Fruit fly (Drosophila melanogaster): ENCODE data around the gene papi.

Gene papi

DNA sequence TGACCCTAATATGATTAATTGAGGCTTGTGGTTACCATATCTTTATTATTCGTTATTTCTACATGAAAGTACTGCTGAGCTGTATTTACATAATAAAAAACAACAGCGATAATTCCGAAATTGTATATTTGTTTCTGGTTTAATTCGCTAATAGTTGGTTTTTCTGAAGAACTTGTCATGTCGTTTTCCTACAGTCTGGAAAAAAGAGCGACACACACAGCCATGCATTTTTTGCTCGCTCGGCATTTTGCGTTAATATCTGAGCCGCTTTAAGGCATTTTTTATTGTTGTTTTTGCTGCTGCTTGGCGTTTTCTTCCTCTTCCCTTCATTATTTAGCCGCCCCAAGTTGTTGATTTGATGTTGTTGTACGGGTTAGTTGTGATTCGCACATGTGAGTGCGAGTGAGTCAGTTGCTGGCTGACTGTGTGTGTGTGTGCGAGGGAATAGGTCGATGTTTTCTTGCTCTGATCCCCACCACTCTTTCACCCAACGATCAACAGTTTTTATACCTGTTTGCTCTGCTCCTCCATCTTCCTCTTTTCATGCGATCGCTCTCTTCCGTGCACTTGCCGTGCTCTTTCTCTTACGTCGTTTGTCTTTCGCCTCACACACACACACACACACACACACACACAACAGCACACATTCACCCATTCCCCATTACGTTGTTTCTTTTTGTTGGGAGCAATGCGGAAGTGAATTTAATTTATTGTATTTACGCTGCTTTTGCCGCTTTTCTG, 45.3 kb upstream of the papi start:
- TF ChIP-seq fd96Ca (GFP tag; IDR thresholded peaks at IDR 0.05) (0 out of 3 replicates have a peak, but pooled peaks have one; percentile 26), CG8301 (tag; optimal IDR thresholded peaks at IDR 0.05) (no peak), gl (tag; optimal IDR thresholded peaks at IDR 0.05) (no peak), CG15710 (tag; optimal IDR thresholded peaks at IDR 0.05) (peak; percentile 35), Ets98B (GFP tag; IDR thresholded peaks at IDR 0.05) (no peak; the same call in 1 of the 2 replicates), CG12605 (GFP tag; IDR thresholded peaks at IDR 0.05) (peak; percentile 46), CG4496 (GFP tag; IDR thresholded peaks at IDR 0.05) (peak; percentile 49; the same call in 2 of the 3 replicates), EcR (GFP tag; optimal IDR thresholded peaks at IDR 0.05) (peak; percentile 94), rn (GFP tag; IDR thresholded peaks at IDR 0.05) (0 out of 2 replicates have a peak, but pooled peaks have one; percentile 49), CG17806 (tag; optimal IDR thresholded peaks at IDR 0.05) (peak; percentile 32), CG14655 (GFP tag; optimal IDR thresholded peaks at IDR 0.05) (peak; percentile 23), CG32121 (GFP tag; IDR thresholded peaks at IDR 0.05) (peak; percentile 37; the same call in 1 of the 2 replicates), CG9948 (tag; optimal IDR thresholded peaks at IDR 0.05) (peak; percentile 46), Pif1B (GFP tag; optimal IDR thresholded peaks at IDR 0.05) (peak; percentile 58), CG34367 (tag; optimal IDR thresholded peaks at IDR 0.05) (no peak), CG13204 (GFP tag; optimal IDR thresholded peaks at IDR 0.05) (peak; percentile 86), CG10348 (GFP tag; IDR thresholded peaks at IDR 0.05) (no peak), Snoo (tag; optimal IDR thresholded peaks at IDR 0.05) (peak; percentile 3), D1 (tag; optimal IDR thresholded peaks at IDR 0.05) (no peak), CG8159 (tag; optimal IDR thresholded peaks at IDR 0.05) (peak; percentile 15), Pif1A (GFP tag; optimal IDR thresholded peaks at IDR 0.05) (peak; percentile 19)

- TF ChIP-seq Pif1B (GFP tag; optimal IDR thresholded peaks at IDR 0.05) (peak; percentile 60), CG12605 (GFP tag; IDR thresholded peaks at IDR 0.05) (peak; percentile 73), rn (GFP tag; IDR thresholded peaks at IDR 0.05) (no peak), EcR (GFP tag; optimal IDR thresholded peaks at IDR 0.05) (no peak), CG13204 (GFP tag; optimal IDR thresholded peaks at IDR 0.05) (peak; percentile 60), gl (tag; optimal IDR thresholded peaks at IDR 0.05) (peak; percentile 56), CG32121 (GFP tag; IDR thresholded peaks at IDR 0.05) (peak; percentile 45), CG34367 (tag; optimal IDR thresholded peaks at IDR 0.05) (peak; percentile 38), CG17806 (tag; optimal IDR thresholded peaks at IDR 0.05) (peak; percentile 33), CG8301 (tag; optimal IDR thresholded peaks at IDR 0.05) (peak; percentile 46), D1 (tag; optimal IDR thresholded peaks at IDR 0.05) (peak; percentile 49), CG15710 (tag; optimal IDR thresholded peaks at IDR 0.05) (peak; percentile 52), Pif1A (GFP tag; optimal IDR thresholded peaks at IDR 0.05) (peak; percentile 53), fd96Ca (GFP tag; IDR thresholded peaks at IDR 0.05) (peak; percentile 17; the same call in 1 of the 3 replicates), CG9948 (tag; optimal IDR thresholded peaks at IDR 0.05) (peak; percentile 46), Snoo (tag; optimal IDR thresholded peaks at IDR 0.05) (peak; percentile 20), CG10348 (GFP tag; IDR thresholded peaks at IDR 0.05) (no peak), CG8159 (tag; optimal IDR thresholded peaks at IDR 0.05) (peak; percentile 73), CG14655 (GFP tag; optimal IDR thresholded peaks at IDR 0.05) (peak; percentile 63), CG4496 (GFP tag; IDR thresholded peaks at IDR 0.05) (peak; percentile 44; the same call in 2 of the 3 replicates), Ets98B (GFP tag; IDR thresholded peaks at IDR 0.05) (peak; percentile 23; the same call in 1 of the 2 replicates)
These were observed 44.5 kb upstream of the papi start for dm6 chr2L:2175930-2176643.

dm6 chr2L:2177312-2177968, 43.1 kb upstream of the papi start:
- peak; percentile 45 for TF ChIP-seq CG15710 (tag; optimal IDR thresholded peaks at IDR 0.05)
- peak; percentile 69; the same call in 2 of the 3 replicates for TF ChIP-seq CG4496 (GFP tag; IDR thresholded peaks at IDR 0.05)
- peak; percentile 50 for TF ChIP-seq CG8301 (tag; optimal IDR thresholded peaks at IDR 0.05)
- no peak for TF ChIP-seq fd96Ca (GFP tag; IDR thresholded peaks at IDR 0.05)
- no peak for TF ChIP-seq Ets98B (GFP tag; IDR thresholded peaks at IDR 0.05)
- TF ChIP-seq Pif1B (GFP tag; optimal IDR thresholded peaks at IDR 0.05): peak; percentile 64
- TF ChIP-seq CG8159 (tag; optimal IDR thresholded peaks at IDR 0.05): peak; percentile 66
- no peak for TF ChIP-seq CG10348 (GFP tag; IDR thresholded peaks at IDR 0.05)
- TF ChIP-seq CG32121 (GFP tag; IDR thresholded peaks at IDR 0.05): no peak
- TF ChIP-seq Snoo (tag; optimal IDR thresholded peaks at IDR 0.05): peak; percentile 75
- peak; percentile 33; the same call in 1 of the 2 replicates for TF ChIP-seq rn (GFP tag; IDR thresholded peaks at IDR 0.05)
- no peak for TF ChIP-seq CG12605 (GFP tag; IDR thresholded peaks at IDR 0.05)
- TF ChIP-seq Pif1A (GFP tag; optimal IDR thresholded peaks at IDR 0.05): peak; percentile 68
- TF ChIP-seq CG14655 (GFP tag; optimal IDR thresholded peaks at IDR 0.05): peak; percentile 58
- peak; percentile 41 for TF ChIP-seq CG17806 (tag; optimal IDR thresholded peaks at IDR 0.05)
- TF ChIP-seq CG13204 (GFP tag; optimal IDR thresholded peaks at IDR 0.05): no peak
- TF ChIP-seq gl (tag; optimal IDR thresholded peaks at IDR 0.05): no peak
- peak; percentile 41 for TF ChIP-seq CG34367 (tag; optimal IDR thresholded peaks at IDR 0.05)
- TF ChIP-seq CG9948 (tag; optimal IDR thresholded peaks at IDR 0.05): peak; percentile 42
- no peak for TF ChIP-seq D1 (tag; optimal IDR thresholded peaks at IDR 0.05)
- TF ChIP-seq EcR (GFP tag; optimal IDR thresholded peaks at IDR 0.05): no peak

Data from whole organism, pupa.